Fruit fly (Drosophila melanogaster): ENCODE results near the gene Gr63a.

dm6 chr3L:3866429-3866828 lies 30.0 kb downstream of the Gr63a start:
- no peak for TF ChIP-seq CG11617 (GFP tag; optimal IDR thresholded peaks at IDR 0.05)
- TF ChIP-seq Clk (GFP tag; optimal IDR thresholded peaks at IDR 0.05) = no peak
- TF ChIP-seq bab1 (GFP tag; optimal IDR thresholded peaks at IDR 0.05) = no peak
- TF ChIP-seq cnc (optimal IDR thresholded peaks at IDR 0.05) = no peak
- no peak for TF ChIP-seq CG7045 (GFP tag; optimal IDR thresholded peaks at IDR 0.05)
- no peak for TF ChIP-seq toe (GFP tag; optimal IDR thresholded peaks at IDR 0.05)
- TF ChIP-seq kay (GFP tag; ENCODE audit: borderline replicate concordance) = no peak
- no peak for TF ChIP-seq cic (GFP tag; optimal IDR thresholded peaks at IDR 0.05)

All from whole organism, adult.